Worm (Caenorhabditis elegans) whole organism, L4 larva: ENCODE measurements around the gene spe-45.

Experiments used
- F10B5.3 ChIP-seq: sonication (generic microtip); optimal IDR thresholded peaks from 2 replicates; lab custom pipeline; 2016; ENCODE audit warnings: mild to moderate bottlenecking, missing genetic modification characterization, missing compliant biosample characterization
- F44E2.7 ChIP-seq: fragments of 200-800 bp; sonication (Bioruptor generic); IDR thresholded peaks from 2 replicates; pipeline ENCODE4 v2.1.2; 2022; ENCODE audit warnings: missing genetic modification characterization, missing compliant biosample characterization
- T26A8.4 ChIP-seq: fragments of 200-800 bp; sonication (Bioruptor generic); IDR thresholded peaks from 2 replicates; pipeline ENCODE4 v1.3.6; 2022; ENCODE audit warnings: missing genetic modification characterization, missing compliant biosample characterization
- Y48G9A.11 ChIP-seq: fragments of 200-800 bp; sonication (Bioruptor generic); IDR thresholded peaks from 2 replicates; pipeline ENCODE4 v1.3.6; 2022; ENCODE audit warnings: missing genetic modification reagents, missing genetic modification characterization, missing compliant biosample characterization
- ZK546.5 ChIP-seq, 2 experiments: sonication (generic microtip); optimal IDR thresholded peaks; 2 replicates each; lab custom pipeline; 2017; ENCODE audit warnings: missing biosample characterization in 2 of 2, missing genetic modification characterization in 2 of 2
- aha-1 ChIP-seq: fragments of 150-350 bp; peaks from one replicate; lab custom pipeline; 2014; ENCODE audit warnings: missing biosample characterization, missing genetic modification characterization
- ama-1 ChIP-seq: fragments of 150-350 bp; optimal IDR thresholded peaks from 2 replicates; lab custom pipeline; 2014; ENCODE audit warnings: inconsistent platforms, mixed read lengths
- attf-4 ChIP-seq: sonication (generic microtip); optimal IDR thresholded peaks from 3 replicates; lab custom pipeline; 2017; ENCODE audit warnings: missing biosample characterization, missing genetic modification characterization
- ceh-82 ChIP-seq: sonication (generic microtip); optimal IDR thresholded peaks from 2 replicates; lab custom pipeline; 2017; ENCODE audit warnings: missing biosample characterization, missing genetic modification characterization
- cey-2 ChIP-seq: sonication (generic microtip); optimal IDR thresholded peaks from 3 replicates; lab custom pipeline; 2017; ENCODE audit warnings: missing genetic modification characterization, mild to moderate bottlenecking, missing compliant biosample characterization, antibody characterized with exemption, borderline replicate concordance; ENCODE audit not compliant: insufficient read depth
- daf-16 ChIP-seq, 3 experiments: sonication (generic microtip); optimal IDR thresholded peaks; 2 replicates each; lab custom pipeline; 2016 to 2017; ENCODE audit warnings: missing genetic modification characterization in 3 of 3, missing genetic modification reagents in 3 of 3, mild to moderate bottlenecking in 2 of 3, missing compliant biosample characterization in 2 of 3, missing biosample characterization in 1 of 3, moderate library complexity in 1 of 3
- daf-8 ChIP-seq: fragments of 200-800 bp; sonication (Bioruptor generic); IDR thresholded peaks from 2 replicates; pipeline ENCODE4 v1.3.6; 2022; ENCODE audit warnings: missing genetic modification characterization, missing compliant biosample characterization
- dmd-6 ChIP-seq: fragments of 200-800 bp; sonication (Bioruptor generic); IDR thresholded peaks from 2 replicates; pipeline ENCODE4 v1.3.6; 2022; ENCODE audit warnings: missing genetic modification reagents, missing genetic modification characterization, missing compliant biosample characterization
- dpl-1 ChIP-seq: fragments of 150-350 bp; optimal IDR thresholded peaks from 2 replicates; lab custom pipeline; 2014; ENCODE audit warnings: missing biosample characterization, missing genetic modification reagents, missing genetic modification characterization
- duxl-1 ChIP-seq: sonication (generic microtip); optimal IDR thresholded peaks from 2 replicates; lab custom pipeline; 2016; ENCODE audit warnings: mild to moderate bottlenecking, missing genetic modification characterization, moderate library complexity, missing compliant biosample characterization; ENCODE audit not compliant: poor library complexity
- dve-1 ChIP-seq: sonication (generic microtip); optimal IDR thresholded peaks from 2 replicates; lab custom pipeline; 2017; ENCODE audit warnings: antibody characterized with exemption, mild to moderate bottlenecking, missing genetic modification characterization, missing compliant biosample characterization; ENCODE audit not compliant: insufficient read depth
- egl-43 ChIP-seq: fragments of 200-800 bp; sonication (Bioruptor generic); IDR thresholded peaks from 2 replicates; pipeline ENCODE4 v1.3.6; 2022; ENCODE audit warnings: missing genetic modification reagents, missing genetic modification characterization, missing compliant biosample characterization
- fkh-10 ChIP-seq: fragments of 150-350 bp; optimal IDR thresholded peaks from 2 replicates; lab custom pipeline; 2014; ENCODE audit warnings: missing biosample characterization, missing genetic modification reagents, missing genetic modification characterization
- hif-1 ChIP-seq, 2 experiments: sonication (generic microtip); optimal IDR thresholded peaks; 2 replicates each; lab custom pipeline; 2016 to 2017; ENCODE audit warnings: missing compliant biosample characterization in 2 of 2, missing genetic modification characterization in 2 of 2, missing genetic modification reagents in 2 of 2, missing genotype in 2 of 2, mild to moderate bottlenecking in 1 of 2
- hlh-11 ChIP-seq: fragments of 200-800 bp; sonication (Bioruptor generic); optimal IDR thresholded peaks from 2 replicates; lab custom pipeline; 2018; ENCODE audit warnings: mild to moderate bottlenecking, missing genetic modification characterization, missing compliant biosample characterization
- hlh-30 ChIP-seq: sonication (generic microtip); optimal IDR thresholded peaks from 2 replicates; lab custom pipeline; 2017; ENCODE audit warnings: antibody characterized with exemption, mild to moderate bottlenecking, missing genetic modification characterization, missing compliant biosample characterization; ENCODE audit not compliant: insufficient read depth
- hmg-1.1 ChIP-seq: fragments of 200-800 bp; sonication (Bioruptor generic); IDR thresholded peaks from 2 replicates; pipeline ENCODE4 v1.3.6; 2022; ENCODE audit warnings: missing genetic modification reagents, missing genetic modification characterization, missing compliant biosample characterization
- lin-1 ChIP-seq: fragments of 200-800 bp; sonication (Bioruptor generic); IDR thresholded peaks from 2 replicates; pipeline ENCODE4 v1.3.6; 2022; ENCODE audit warnings: missing genetic modification reagents, missing genetic modification characterization, missing compliant biosample characterization
- lin-38 ChIP-seq: fragments of 200-800 bp; sonication (Bioruptor generic); IDR thresholded peaks from 2 replicates; pipeline ENCODE4 v1.3.6; 2022; ENCODE audit warnings: missing genetic modification reagents, missing genetic modification characterization, missing compliant biosample characterization
- lin-39 ChIP-seq: fragments of 150-350 bp; optimal IDR thresholded peaks from 2 replicates; lab custom pipeline; 2014; ENCODE audit warnings: missing biosample characterization, missing genetic modification reagents, missing genetic modification characterization
- lsy-2 ChIP-seq, 2 experiments: fragments of 150-350 bp in 1 of 2; sonication (generic microtip) in 1 of 2; optimal IDR thresholded peaks; 2 replicates each; lab custom pipeline; 2014 to 2017; ENCODE audit warnings: missing biosample characterization in 2 of 2, missing genetic modification characterization in 2 of 2
- madf-5 ChIP-seq, 2 experiments: fragments of 200-800 bp; sonication (Bioruptor generic); IDR thresholded peaks; 2 replicates each; pipeline ENCODE4 v1.3.6; 2022; ENCODE audit warnings: missing compliant biosample characterization in 2 of 2, missing genetic modification characterization in 2 of 2
- mdl-1 ChIP-seq, 2 experiments: fragments of 150-350 bp in 1 of 2; sonication (generic microtip) in 1 of 2; optimal IDR thresholded peaks; 2 replicates each; lab custom pipeline; 2014 to 2017; ENCODE audit warnings: missing biosample characterization in 2 of 2, missing genetic modification characterization in 2 of 2
- mep-1 ChIP-seq: fragments of 150-350 bp; sonication (generic microtip); optimal IDR thresholded peaks from 3 replicates; lab custom pipeline; 2014; ENCODE audit warnings: missing biosample characterization, missing genetic modification characterization
- mes-2 ChIP-seq: sonication (generic microtip); optimal IDR thresholded peaks from 2 replicates; lab custom pipeline; 2016; ENCODE audit warnings: missing genotype, mild to moderate bottlenecking, missing genetic modification characterization, missing compliant biosample characterization; ENCODE audit not compliant: poor library complexity, severe bottlenecking
- mxl-3 ChIP-seq: fragments of 200-800 bp; sonication (Bioruptor generic); optimal IDR thresholded peaks from 2 replicates; lab custom pipeline; 2018; ENCODE audit warnings: mild to moderate bottlenecking, missing genetic modification characterization, missing compliant biosample characterization
- nhr-237 ChIP-seq: sonication (generic microtip); optimal IDR thresholded peaks from 2 replicates; lab custom pipeline; 2017; ENCODE audit warnings: missing biosample characterization, missing genetic modification characterization
- nhr-41 ChIP-seq: fragments of 200-800 bp; sonication (Bioruptor generic); IDR thresholded peaks from 2 replicates; pipeline ENCODE4 v1.3.6; 2022; ENCODE audit warnings: missing genetic modification reagents, missing genetic modification characterization, missing compliant biosample characterization
- nhr-48 ChIP-seq: sonication (generic microtip); optimal IDR thresholded peaks from 2 replicates; lab custom pipeline; 2016; ENCODE audit warnings: mild to moderate bottlenecking, missing genetic modification characterization, missing compliant biosample characterization
- rbr-2 ChIP-seq: sonication (generic microtip); optimal IDR thresholded peaks from 2 replicates; lab custom pipeline; 2016; ENCODE audit warnings: missing genotype, missing genetic modification characterization, missing compliant biosample characterization
- saeg-2 ChIP-seq: fragments of 200-800 bp; sonication (Bioruptor generic); IDR thresholded peaks from 2 replicates; pipeline ENCODE4 v1.3.6; 2022; ENCODE audit warnings: missing genetic modification reagents, missing genetic modification characterization, missing compliant biosample characterization
- set-16 ChIP-seq: fragments of 200-800 bp; sonication (Bioruptor generic); IDR thresholded peaks from 2 replicates; pipeline ENCODE4 v1.3.6; 2022; ENCODE audit warnings: missing genetic modification reagents, missing genetic modification characterization, missing compliant biosample characterization
- spr-1 ChIP-seq: sonication (generic microtip); optimal IDR thresholded peaks from 2 replicates; lab custom pipeline; 2016; ENCODE audit warnings: mild to moderate bottlenecking, missing genetic modification characterization, missing compliant biosample characterization
- unc-130 ChIP-seq: sonication (generic microtip); optimal IDR thresholded peaks from 2 replicates; lab custom pipeline; 2016; ENCODE audit warnings: missing genetic modification reagents, missing genetic modification characterization, missing compliant biosample characterization
- unc-62 ChIP-seq, 3 experiments: fragments of 150-350 bp in 1 of 3; sonication (generic microtip); optimal IDR thresholded peaks in 2 of 3; peaks in 1 of 3; 1 replicate in 1 of 3; 2 replicates in 2 of 3; lab custom pipeline; 2014 to 2017; ENCODE audit warnings: missing biosample characterization in 3 of 3, missing genetic modification characterization in 3 of 3, missing genetic modification reagents in 3 of 3, missing genotype in 1 of 3
- zag-1 ChIP-seq: fragments of 150-350 bp; optimal IDR thresholded peaks from 2 replicates; lab custom pipeline; 2014; ENCODE audit warnings: missing biosample characterization, missing genetic modification characterization
- ztf-11 ChIP-seq: fragments of 150-350 bp; optimal IDR thresholded peaks from 2 replicates; lab custom pipeline; 2014; ENCODE audit warnings: missing biosample characterization, missing genetic modification characterization

The spe-45 gene

ce11 chrIV:12371879-12372278, 18.0 kb downstream of the spe-45 start, which contains the start of gene wdr-46 (continued):
- TF ChIP-seq hlh-30 (tag; lab: Kevin White, UChicago) (peak; percentile 82), daf-16 (GFP tag; optimal IDR thresholded peaks at IDR 0.05; lab: Kevin White, UChicago) (no peak), daf-16 (tag; optimal IDR thresholded peaks at IDR 0.05; lab: Kevin White, UChicago) (peak; percentile 27), unc-130 (GFP tag; lab: Kevin White, UChicago) (no peak), duxl-1 (tag; lab: Kevin White, UChicago) (peak; percentile 75), attf-4 (tag; lab: Kevin White, UChicago) (no peak), F44E2.7 (GFP tag; lab: Robert Waterston, UW) (no peak), lin-1 (no peak), lin-39 (tag; lab: Kevin White, UChicago) (no peak), ceh-82 (tag; lab: Kevin White, UChicago) (no peak), nhr-41 (GFP tag; lab: Robert Waterston, UW) (no peak), hmg-1.1 (GFP tag; lab: Robert Waterston, UW) (peak; percentile 74), Y48G9A.11 (0 out of 2 replicates have a peak, but pooled peaks have one; percentile 21), F10B5.3 (tag; lab: Kevin White, UChicago) (no peak), unc-62 (GFP tag; optimal IDR thresholded peaks at IDR 0.05 in 1 of 2; lab: Kevin White, UChicago) (peak in 1 of 2 experiments; percentile 89), unc-62 (tag; optimal IDR thresholded peaks at IDR 0.05; lab: Kevin White, UChicago) (no peak), spr-1 (tag; lab: Kevin White, UChicago) (peak; percentile 40), hlh-11 (tag; lab: Kevin White, UChicago) (peak; percentile 62), cey-2 (tag; lab: Kevin White, UChicago) (peak; percentile 7), T26A8.4 (GFP tag; lab: Robert Waterston, UW) (peak; percentile 80)

- TF ChIP-seq saeg-2 (GFP tag; lab: Robert Waterston, UW) (no peak), nhr-237 (tag; lab: Kevin White, UChicago) (no peak), madf-5 (GFP tag; IDR thresholded peaks at IDR 0.05; lab: Robert Waterston, UW) (0 out of 4 replicates have a peak, but pooled peaks of 1 of the 2 experiments have one; percentile 7), zag-1 (tag; lab: Kevin White, UChicago) (no peak), lin-38 (GFP tag; lab: Robert Waterston, UW) (peak; percentile 9; the same call in 1 of the 2 replicates), ama-1 (lab: Kevin White, UChicago) (no peak), Y48G9A.11 (0 out of 2 replicates have a peak, but pooled peaks have one; percentile 17), mes-2 (tag; lab: Kevin White, UChicago) (no peak)
These were observed 18.6 kb downstream of the spe-45 start for ce11 chrIV:12371340-12371739.

ce11 chrIV:12366571-12366970, 23.3 kb downstream of the spe-45 start:
- TF ChIP-seq nhr-48 (tag; lab: Kevin White, UChicago): peak; percentile 13
- peak; percentile 15 for TF ChIP-seq T26A8.4 (GFP tag; lab: Robert Waterston, UW)
- no peak for TF ChIP-seq Y48G9A.11
- peak; percentile 65 for TF ChIP-seq mxl-3 (GFP tag; lab: Kevin White, UChicago)
- peak; percentile 46 for TF ChIP-seq hlh-11 (tag; lab: Kevin White, UChicago)

- TF ChIP-seq dpl-1 (GFP tag; lab: Kevin White, UChicago) (peak; percentile 8), hif-1 (tag; optimal IDR thresholded peaks at IDR 0.05; lab: Kevin White, UChicago) (peak in 1 of 2 experiments; percentile 18), dve-1 (tag; lab: Kevin White, UChicago) (no peak), lsy-2 (tag; optimal IDR thresholded peaks at IDR 0.05; lab: Kevin White, UChicago) (peak; percentile 31 to 34), fkh-10 (GFP tag; lab: Kevin White, UChicago) (peak; percentile 35), rbr-2 (peak; percentile 18), hlh-30 (tag; lab: Kevin White, UChicago) (peak; percentile 43), egl-43 (GFP tag; lab: Robert Waterston, UW) (0 out of 2 replicates have a peak, but pooled peaks have one; percentile 10), mdl-1 (tag; optimal IDR thresholded peaks at IDR 0.05; lab: Kevin White, UChicago) (peak in 1 of 2 experiments; percentile 38), daf-16 (GFP tag; optimal IDR thresholded peaks at IDR 0.05; lab: Kevin White, UChicago) (no peak), daf-16 (tag; optimal IDR thresholded peaks at IDR 0.05; lab: Kevin White, UChicago) (peak; percentile 18), zag-1 (tag; lab: Kevin White, UChicago) (no peak), hlh-11 (tag; lab: Kevin White, UChicago) (peak; percentile 68), set-16 (GFP tag; lab: Robert Waterston, UW) (peak; percentile 26; the same call in 1 of the 2 replicates), daf-8 (GFP tag; lab: Robert Waterston, UW) (no peak), hmg-1.1 (GFP tag; lab: Robert Waterston, UW) (peak; percentile 56; the same call in 1 of the 2 replicates), ztf-11 (tag; lab: Kevin White, UChicago) (no peak), mep-1 (tag; lab: Kevin White, UChicago) (peak; percentile 19), dmd-6 (GFP tag; lab: Robert Waterston, UW) (0 out of 2 replicates have a peak, but pooled peaks have one; percentile 6), ZK546.5 (tag; optimal IDR thresholded peaks at IDR 0.05; lab: Kevin White, UChicago) (no peak), aha-1 (tag; lab: Kevin White, UChicago) (peak; percentile 65)
These were observed 24.9 kb downstream of the spe-45 start for ce11 chrIV:12364964-12365363.
